Fruit fly (Drosophila melanogaster): Measurements from ENCODE around the gene COX8.
A peak's percentile ranks its signal among the peaks of the same experiment; 100 is the strongest.

Gene COX8

dm6 chr3L:21536857-21537256, 2.4 kb downstream of the COX8 start, which contains the start of gene Rpn10 (continued):
- no peak for TF ChIP-seq z (GFP tag; IDR thresholded peaks at IDR 0.05)
- peak; percentile 94 for TF ChIP-seq Doc3 (GFP tag; IDR thresholded peaks at IDR 0.05; ENCODE audit: partially characterized antibody)
- no peak for TF ChIP-seq CG18599 (GFP tag; optimal IDR thresholded peaks at IDR 0.05)
- TF ChIP-seq dati (GFP tag; IDR thresholded peaks at IDR 0.05) = no peak
- no peak for TF ChIP-seq CG17186 (GFP tag; optimal IDR thresholded peaks at IDR 0.05)
- no peak for TF ChIP-seq CG31388 (GFP tag; optimal IDR thresholded peaks at IDR 0.05)
- TF ChIP-seq CG34376 (GFP tag; optimal IDR thresholded peaks at IDR 0.05) = no peak
- peak; percentile 71 for TF ChIP-seq gfzf (GFP tag; optimal IDR thresholded peaks at IDR 0.05)
- peak in 1 of 3 experiments; percentile 13 for TF ChIP-seq lola (GFP tag; optimal IDR thresholded peaks at IDR 0.05)
- peak; percentile 44 for TF ChIP-seq CHES-1-like (GFP tag; optimal IDR thresholded peaks at IDR 0.05)
- TF ChIP-seq nom (GFP tag; optimal IDR thresholded peaks at IDR 0.05) = peak; percentile 8
- TF ChIP-seq Mad (GFP tag; optimal IDR thresholded peaks at IDR 0.05) = no peak
- no peak for TF ChIP-seq Ptx1 (GFP tag; IDR thresholded peaks at IDR 0.05)
- no peak for TF ChIP-seq CG31365 (tag; optimal IDR thresholded peaks at IDR 0.05)
- no peak for TF ChIP-seq en (GFP tag; optimal IDR thresholded peaks at IDR 0.05)
- peak; percentile 57 for TF ChIP-seq CG12391 (tag; optimal IDR thresholded peaks at IDR 0.05)
- TF ChIP-seq CG4707 (GFP tag; optimal IDR thresholded peaks at IDR 0.05) = no peak
- TF ChIP-seq dysf (GFP tag; IDR thresholded peaks at IDR 0.05) = no peak
- TF ChIP-seq chif (GFP tag; optimal IDR thresholded peaks at IDR 0.05) = peak in 1 of 2 experiments; percentile 5
- no peak for TF ChIP-seq CG17328 (GFP tag; IDR thresholded peaks at IDR 0.05)
- TF ChIP-seq mirr (GFP tag; optimal IDR thresholded peaks at IDR 0.05) = no peak
- TF ChIP-seq CG31441 (GFP tag; IDR thresholded peaks at IDR 0.05) = no peak
- TF ChIP-seq MESR4 (GFP tag; optimal IDR thresholded peaks at IDR 0.05) = peak; percentile 76
- no peak for TF ChIP-seq otp (GFP tag; IDR thresholded peaks at IDR 0.05)
- TF ChIP-seq CG16815 (GFP tag; optimal IDR thresholded peaks at IDR 0.05) = no peak
- TF ChIP-seq CG8924 (tag; optimal IDR thresholded peaks at IDR 0.05) = no peak
- no peak for TF ChIP-seq CG6272 (GFP tag; IDR thresholded peaks at IDR 0.05)
- no peak for TF ChIP-seq Oaz (GFP tag; IDR thresholded peaks at IDR 0.05)
- TF ChIP-seq CkIIα-i1 (GFP tag; IDR thresholded peaks at IDR 0.05) = no peak
- TF ChIP-seq Dp (GFP tag; optimal IDR thresholded peaks at IDR 0.05) = peak; percentile 59
- peak; percentile 10 for TF ChIP-seq CG4854 (GFP tag; optimal IDR thresholded peaks at IDR 0.05)
- TF ChIP-seq Max (GFP tag; optimal IDR thresholded peaks at IDR 0.05) = no peak
- no peak for TF ChIP-seq tll (GFP tag; optimal IDR thresholded peaks at IDR 0.05)
- TF ChIP-seq CG11723 (GFP tag; optimal IDR thresholded peaks at IDR 0.05) = no peak
- TF ChIP-seq CG14014 (GFP tag; IDR thresholded peaks at IDR 0.05) = peak; percentile 49; the same call in 1 of the 2 replicates
- peak; percentile 76 for TF ChIP-seq Ets97D (GFP tag; optimal IDR thresholded peaks at IDR 0.05)
- no peak for TF ChIP-seq CG9876 (GFP tag; optimal IDR thresholded peaks at IDR 0.05)
- TF ChIP-seq CG15601 (tag; optimal IDR thresholded peaks at IDR 0.05) = peak; percentile 11
- TF ChIP-seq sd (tag; optimal IDR thresholded peaks at IDR 0.05) = no peak
- no peak for TF ChIP-seq ewg (GFP tag; optimal IDR thresholded peaks at IDR 0.05)
- TF ChIP-seq gsb-n (tag; optimal IDR thresholded peaks at IDR 0.05) = no peak
- peak; percentile 69 for TF ChIP-seq CG14710 (tag; optimal IDR thresholded peaks at IDR 0.05)
- TF ChIP-seq Fer3 (tag; optimal IDR thresholded peaks at IDR 0.05) = peak; percentile 2
- TF ChIP-seq ftz-f1 (GFP tag; optimal IDR thresholded peaks at IDR 0.05) = no peak
- TF ChIP-seq CG6689 (GFP tag; IDR thresholded peaks at IDR 0.05) = no peak
- peak; percentile 94 for TF ChIP-seq chinmo (GFP tag; IDR thresholded peaks at IDR 0.05; ENCODE audit: partially characterized antibody)
- no peak for TF ChIP-seq CG2202 (tag; optimal IDR thresholded peaks at IDR 0.05)
- no peak for TF ChIP-seq grn (GFP tag; optimal IDR thresholded peaks at IDR 0.05)
- no peak for TF ChIP-seq Bteb2 (GFP tag; optimal IDR thresholded peaks at IDR 0.05)
- TF ChIP-seq Hsf (GFP tag; optimal IDR thresholded peaks at IDR 0.05) = peak; percentile 48
- TF ChIP-seq CG17359 (tag; optimal IDR thresholded peaks at IDR 0.05) = no peak

All from whole organism, embryonic.